Worm (Caenorhabditis elegans): Measurements from ENCODE around the gene Y41D4B.15.
A peak's percentile ranks its signal among the peaks of the same experiment; 100 is the strongest.

Y41D4B.15 gene

ce11 chrIV:1565725-1566124 lies 1.8 kb downstream of the Y41D4B.15 start:
- TF ChIP-seq fkh-10 (GFP tag; optimal IDR thresholded peaks at IDR 0.05) (no peak), nfya-1 (tag; optimal IDR thresholded peaks at IDR 0.05) (no peak), elt-4 (tag; optimal IDR thresholded peaks at IDR 0.05) (no peak), unc-3 (GFP tag; conservative IDR thresholded peaks at IDR 0.05) (no peak), unc-3 (tag; optimal IDR thresholded peaks at IDR 0.05) (no peak), eyg-1 (tag; optimal IDR thresholded peaks at IDR 0.05) (no peak), tbx-7 (tag; optimal IDR thresholded peaks at IDR 0.05) (no peak), ceh-14 (tag; optimal IDR thresholded peaks at IDR 0.05) (no peak), ref-2 (tag; optimal IDR thresholded peaks at IDR 0.05) (no peak), ceh-34 (tag; optimal IDR thresholded peaks at IDR 0.05) (no peak), sox-2 (GFP tag; IDR thresholded peaks at IDR 0.05) (no peak), K09A11.1 (tag; optimal IDR thresholded peaks at IDR 0.05; ENCODE audit: insufficient read depth) (no peak), sox-4 (tag; optimal IDR thresholded peaks at IDR 0.05) (no peak), F13H6.1 (tag; optimal IDR thresholded peaks at IDR 0.05) (no peak), ceh-2 (tag; optimal IDR thresholded peaks at IDR 0.05) (no peak), rnt-1 (tag; optimal IDR thresholded peaks at IDR 0.05) (no peak), pha-2 (tag; optimal IDR thresholded peaks at IDR 0.05) (no peak), pha-4 (tag; optimal IDR thresholded peaks at IDR 0.05) (no peak), hlh-6 (tag; optimal IDR thresholded peaks at IDR 0.05) (no peak), ttx-3 (tag; optimal IDR thresholded peaks at IDR 0.05) (no peak)

ce11 chrIV:1567577-1567976 lies 3.7 kb downstream of the Y41D4B.15 start:
- no peak for TF ChIP-seq sox-4 (tag; optimal IDR thresholded peaks at IDR 0.05)
- TF ChIP-seq nfya-1 (tag; optimal IDR thresholded peaks at IDR 0.05), result peak; percentile 96
- TF ChIP-seq ceh-30 (tag; optimal IDR thresholded peaks at IDR 0.05), result no peak

ce11 chrIV:1576731-1577130 lies 12.8 kb downstream of the Y41D4B.15 start, which contains the start of gene Y41D4B.14:
Y41D4B.14 (plus strand) TSS chrIV:1577031.
- TF ChIP-seq hlh-6 (tag; optimal IDR thresholded peaks at IDR 0.05), result no peak

ce11 chrIV:1595802-1596201 lies 31.9 kb downstream of the Y41D4B.15 start, which contains the start of gene npp-8:
npp-8 (minus strand) TSS chrIV:1595824.
- TF ChIP-seq tbx-7 (tag; optimal IDR thresholded peaks at IDR 0.05) (peak; percentile 51), ceh-30 (tag; optimal IDR thresholded peaks at IDR 0.05) (peak; percentile 64), pha-4 (tag; optimal IDR thresholded peaks at IDR 0.05) (no peak), pqm-1 (tag; optimal IDR thresholded peaks at IDR 0.05) (peak; percentile 4), eyg-1 (tag; optimal IDR thresholded peaks at IDR 0.05) (no peak), zip-5 (tag; optimal IDR thresholded peaks at IDR 0.05) (peak; percentile 64), nhr-232 (tag; optimal IDR thresholded peaks at IDR 0.05) (peak; percentile 64), unc-86 (tag; optimal IDR thresholded peaks at IDR 0.05) (peak; percentile 81), lin-11 (tag; optimal IDR thresholded peaks at IDR 0.05) (peak; percentile 62), lim-6 (tag; optimal IDR thresholded peaks at IDR 0.05) (peak; percentile 79), ceh-45 (GFP tag; IDR thresholded peaks at IDR 0.05) (no peak), tbx-2 (tag; optimal IDR thresholded peaks at IDR 0.05) (peak; percentile 93), ahr-1 (tag; optimal IDR thresholded peaks at IDR 0.05) (peak; percentile 75), K02D7.2 (tag; optimal IDR thresholded peaks at IDR 0.05) (peak; percentile 79), sdc-2 (tag; optimal IDR thresholded peaks at IDR 0.05) (peak; percentile 75), npax-4 (tag; optimal IDR thresholded peaks at IDR 0.05) (peak; percentile 34), C08G9.2 (tag; optimal IDR thresholded peaks at IDR 0.05) (peak; percentile 86), pax-1 (tag; optimal IDR thresholded peaks at IDR 0.05) (no peak), hlh-15 (tag; optimal IDR thresholded peaks at IDR 0.05) (peak; percentile 56), unc-3 (GFP tag; conservative IDR thresholded peaks at IDR 0.05) (no peak; the same call in 1 of the 2 replicates), unc-3 (tag; optimal IDR thresholded peaks at IDR 0.05) (peak; percentile 84), sox-4 (tag; optimal IDR thresholded peaks at IDR 0.05) (peak; percentile 80), hlh-30 (tag; optimal IDR thresholded peaks at IDR 0.05; ENCODE audit: insufficient read depth) (peak; percentile 79), che-1 (tag; optimal IDR thresholded peaks at IDR 0.05) (peak; percentile 74), mec-3 (tag; optimal IDR thresholded peaks at IDR 0.05; ENCODE audit: borderline replicate concordance) (peak; percentile 65), hlh-6 (tag; optimal IDR thresholded peaks at IDR 0.05) (peak; percentile 87), dve-1 (tag; optimal IDR thresholded peaks at IDR 0.05) (peak; percentile 50), K09A11.1 (tag; optimal IDR thresholded peaks at IDR 0.05; ENCODE audit: insufficient read depth) (peak; percentile 66), ceh-2 (tag; optimal IDR thresholded peaks at IDR 0.05) (peak; percentile 87), unc-55 (GFP tag; optimal IDR thresholded peaks at IDR 0.05) (no peak), pat-9 (tag; optimal IDR thresholded peaks at IDR 0.05) (peak; percentile 85), hlh-8 (tag; optimal IDR thresholded peaks at IDR 0.05) (peak; percentile 82), ceh-18 (tag; optimal IDR thresholded peaks at IDR 0.05) (peak; percentile 89), ceh-31 (tag; optimal IDR thresholded peaks at IDR 0.05) (peak; percentile 95), F13H6.1 (tag; optimal IDR thresholded peaks at IDR 0.05) (peak; percentile 82), Y22D7AL.16 (tag; optimal IDR thresholded peaks at IDR 0.05) (peak; percentile 64)
